Fruit fly (Drosophila melanogaster) whole organism, embryonic: Measurements from ENCODE around the gene UQCR-Q.

Experiments used
- Ada2b ChIP-seq: fragments of 200-800 bp; sonication (Bioruptor generic); IDR thresholded peaks from 2 replicates; pipeline ENCODE4 v1.3.6; 2022; ENCODE audit warnings: missing biosample characterization, missing genetic modification characterization
- B-H2 ChIP-seq: fragments of 200-800 bp; sonication (Bioruptor generic); optimal IDR thresholded peaks from 2 replicates; lab custom pipeline; 2018; ENCODE audit warnings: missing biosample characterization, mild to moderate bottlenecking, missing genetic modification characterization
- Blimp-1 ChIP-seq: fragments of 200-800 bp; sonication (Bioruptor generic); optimal IDR thresholded peaks from 3 replicates; lab custom pipeline; 2018; ENCODE audit warnings: missing biosample characterization, missing genetic modification characterization, mild to moderate bottlenecking, moderate library complexity, missing genetic modification reagents
- CG11085 ChIP-seq: fragments of 200-800 bp; sonication (Bioruptor generic); IDR thresholded peaks from 2 replicates; pipeline ENCODE4 v1.3.6; 2022; ENCODE audit warnings: missing biosample characterization, missing genetic modification characterization
- CG1233 ChIP-seq: fragments of 200-800 bp; sonication (Bioruptor generic); optimal IDR thresholded peaks from 4 replicates; lab custom pipeline; 2018; ENCODE audit warnings: missing biosample characterization, mild to moderate bottlenecking, missing genetic modification characterization
- CG15514 ChIP-seq: fragments of 200-800 bp; sonication (Bioruptor generic); optimal IDR thresholded peaks from 3 replicates; lab custom pipeline; 2017; ENCODE audit warnings: missing biosample characterization, missing genetic modification characterization, mild to moderate bottlenecking, moderate library complexity, missing genetic modification reagents
- CG17361 ChIP-seq: fragments of 200-800 bp; sonication (Bioruptor generic); IDR thresholded peaks from 3 replicates; pipeline ENCODE4 v1.3.6; 2022; ENCODE audit warnings: missing biosample characterization, missing genetic modification characterization
- CG17612 ChIP-seq: fragments of 200-800 bp; sonication (Bioruptor generic); IDR thresholded peaks from 2 replicates; pipeline ENCODE4 v1.3.6; 2022; ENCODE audit warnings: missing biosample characterization, missing genetic modification characterization
- CG31224 ChIP-seq: fragments of 200-800 bp; sonication (Bioruptor generic); IDR thresholded peaks from 2 replicates; pipeline ENCODE4 v1.3.6; 2022; ENCODE audit warnings: missing biosample characterization, missing genetic modification characterization
- CG32532 ChIP-seq: fragments of 200-800 bp; sonication (Bioruptor generic); IDR thresholded peaks from 2 replicates; pipeline ENCODE4 v1.3.6; 2022; ENCODE audit warnings: missing biosample characterization, missing genetic modification characterization
- CG32767 ChIP-seq: fragments of 200-800 bp; sonication (Bioruptor generic); IDR thresholded peaks from 2 replicates; pipeline ENCODE4 v1.3.6; 2022; ENCODE audit warnings: missing biosample characterization, missing genetic modification characterization
- CG42726 ChIP-seq: fragments of 200-800 bp; sonication (Bioruptor generic); IDR thresholded peaks from 2 replicates; pipeline ENCODE4 v1.3.6; 2022; ENCODE audit warnings: missing biosample characterization, missing genetic modification characterization; ENCODE audit not compliant: partially characterized antibody
- CG4282 ChIP-seq: fragments of 200-800 bp; sonication (Bioruptor generic); optimal IDR thresholded peaks from 2 replicates; lab custom pipeline; 2016; ENCODE audit warnings: missing biosample characterization, missing genetic modification characterization
- CG4424 ChIP-seq: fragments of 200-800 bp; sonication (Bioruptor generic); optimal IDR thresholded peaks from 3 replicates; lab custom pipeline; 2016; ENCODE audit warnings: missing biosample characterization, missing genetic modification characterization
- CG4730 ChIP-seq: fragments of 200-800 bp; sonication (Bioruptor generic); IDR thresholded peaks from 2 replicates; pipeline ENCODE4 v1.3.6; 2022; ENCODE audit warnings: missing biosample characterization, missing genetic modification characterization
- CG4854 ChIP-seq: fragments of 200-800 bp; sonication (Bioruptor generic); optimal IDR thresholded peaks from 2 replicates; lab custom pipeline; 2016; ENCODE audit warnings: missing biosample characterization, missing genetic modification characterization, inconsistent platforms
- CG7786 ChIP-seq: fragments of 200-800 bp; sonication (Bioruptor generic); optimal IDR thresholded peaks from 2 replicates; lab custom pipeline; 2016; ENCODE audit warnings: missing biosample characterization, missing genetic modification characterization
- CG9932 ChIP-seq: fragments of 200-800 bp; sonication (Bioruptor generic); IDR thresholded peaks from 2 replicates; pipeline ENCODE4 v1.3.6; 2022; ENCODE audit warnings: missing biosample characterization, missing genetic modification characterization
- CrebB ChIP-seq: fragments of 200-800 bp; sonication (Bioruptor generic); optimal IDR thresholded peaks from 3 replicates; lab custom pipeline; 2018; ENCODE audit warnings: missing biosample characterization, mild to moderate bottlenecking, missing genetic modification characterization
- HmgD ChIP-seq: fragments of 200-800 bp; sonication (Bioruptor generic); optimal IDR thresholded peaks from 3 replicates; lab custom pipeline; 2016; ENCODE audit warnings: missing biosample characterization, missing genetic modification characterization
- Kr ChIP-seq: fragments of 200-800 bp; sonication (Bioruptor generic); optimal IDR thresholded peaks from 2 replicates; lab custom pipeline; 2017; ENCODE audit warnings: missing biosample characterization, mild to moderate bottlenecking, missing genetic modification characterization
- MTF-1 ChIP-seq: fragments of 200-800 bp; sonication (Bioruptor generic); optimal IDR thresholded peaks from 2 replicates; lab custom pipeline; 2018; ENCODE audit warnings: missing biosample characterization, mild to moderate bottlenecking, missing genetic modification characterization, borderline replicate concordance
- Med ChIP-seq: fragments of 200-800 bp; sonication (Bioruptor generic); peaks from one replicate; lab custom pipeline; 2016; ENCODE audit warnings: missing biosample characterization, missing genetic modification characterization, mild to moderate bottlenecking, inconsistent platforms, moderate library complexity
- Meics ChIP-seq: fragments of 200-800 bp; sonication (Bioruptor generic); optimal IDR thresholded peaks from 2 replicates; lab custom pipeline; 2017; ENCODE audit warnings: missing biosample characterization, mild to moderate bottlenecking, missing genetic modification characterization
- Mrtf ChIP-seq: fragments of 200-800 bp; sonication (Bioruptor generic); IDR thresholded peaks from 3 replicates; pipeline ENCODE4 v1.3.6; 2022; ENCODE audit warnings: missing biosample characterization, missing genetic modification characterization
- NC2α ChIP-seq: fragments of 200-800 bp; sonication (Bioruptor generic); optimal IDR thresholded peaks from 2 replicates; lab custom pipeline; 2016; ENCODE audit warnings: missing biosample characterization, missing genetic modification characterization
- Nf-YC ChIP-seq: fragments of 200-800 bp; optimal IDR thresholded peaks from 3 replicates; lab custom pipeline; 2019; ENCODE audit warnings: missing biosample characterization, mild to moderate bottlenecking, missing genetic modification characterization, moderate library complexity
- Rx ChIP-seq: fragments of 200-800 bp; sonication (Bioruptor generic); IDR thresholded peaks from 2 replicates; pipeline ENCODE4 v1.3.6; 2022; ENCODE audit warnings: missing biosample characterization, missing genetic modification characterization
- Sry-δ ChIP-seq: fragments of 200-800 bp; sonication (Bioruptor generic); optimal IDR thresholded peaks from 2 replicates; lab custom pipeline; 2016; ENCODE audit warnings: missing biosample characterization, missing genetic modification characterization
- abd-A ChIP-seq: fragments of 200-800 bp; sonication (Bioruptor generic); optimal IDR thresholded peaks from 3 replicates; lab custom pipeline; 2019; ENCODE audit warnings: missing biosample characterization, mild to moderate bottlenecking, missing genetic modification characterization, moderate library complexity
- ato ChIP-seq: fragments of 200-800 bp; sonication (Bioruptor generic); IDR thresholded peaks from 2 replicates; pipeline ENCODE4 v1.3.6; 2022; ENCODE audit warnings: missing biosample characterization, missing genetic modification characterization; ENCODE audit not compliant: partially characterized antibody
- bbx ChIP-seq: fragments of 200-800 bp; sonication (Bioruptor generic); IDR thresholded peaks from 2 replicates; pipeline ENCODE4 v1.3.6; 2022; ENCODE audit warnings: missing biosample characterization, missing genetic modification characterization; ENCODE audit not compliant: partially characterized antibody
- br ChIP-seq: fragments of >200 bp; optimal IDR thresholded peaks from 2 replicates; lab custom pipeline; 2017
- cato ChIP-seq: fragments of 200-800 bp; sonication (Bioruptor generic); optimal IDR thresholded peaks from 2 replicates; lab custom pipeline; 2016; ENCODE audit warnings: missing biosample characterization, missing genetic modification characterization, borderline replicate concordance
- chif ChIP-seq, 2 experiments: fragments of 200-800 bp; sonication (Bioruptor generic); optimal IDR thresholded peaks; 3 replicates each; lab custom pipeline; 2016; ENCODE audit warnings: missing biosample characterization in 2 of 2, missing genetic modification characterization in 2 of 2
- chn ChIP-seq: fragments of 200-800 bp; sonication (Bioruptor generic); optimal IDR thresholded peaks from 2 replicates; lab custom pipeline; 2016; ENCODE audit warnings: missing biosample characterization, missing genetic modification characterization
- esg ChIP-seq: fragments of 200-800 bp; sonication (Bioruptor generic); conservative IDR thresholded peaks from 2 replicates; pipeline ENCODE4 v1.3.6; 2022; ENCODE audit warnings: missing biosample characterization, missing genetic modification characterization
- gce ChIP-seq: fragments of 200-800 bp; sonication (Bioruptor generic); IDR thresholded peaks from 3 replicates; pipeline ENCODE4 v1.3.6; 2022; ENCODE audit warnings: missing biosample characterization, missing genetic modification characterization
- ind ChIP-seq: fragments of 200-800 bp; sonication (Bioruptor generic); optimal IDR thresholded peaks from 3 replicates; lab custom pipeline; 2016; ENCODE audit warnings: missing biosample characterization, missing genetic modification characterization
- jigr1 ChIP-seq: fragments of 200-800 bp; sonication (Bioruptor generic); IDR thresholded peaks from 3 replicates; pipeline ENCODE4 v1.3.6; 2022; ENCODE audit warnings: missing biosample characterization, missing genetic modification characterization
- ken ChIP-seq: fragments of 200-800 bp; sonication (Bioruptor generic); IDR thresholded peaks from 3 replicates; pipeline ENCODE4 v1.3.6; 2022; ENCODE audit warnings: missing biosample characterization, missing genetic modification characterization
- knrl ChIP-seq: fragments of 200-800 bp; sonication (Bioruptor generic); IDR thresholded peaks from 3 replicates; pipeline ENCODE4 v1.3.6; 2022; ENCODE audit warnings: missing biosample characterization, missing genetic modification characterization; ENCODE audit not compliant: partially characterized antibody
- lola ChIP-seq, 3 experiments: fragments of >200 bp in 2 of 3; fragments of 200-800 bp in 1 of 3; sonication (Bioruptor generic) in 1 of 3; optimal IDR thresholded peaks; 2 replicates each; lab custom pipeline; 2017 to 2019; ENCODE audit warnings: missing biosample characterization in 3 of 3, missing genetic modification characterization in 3 of 3, mild to moderate bottlenecking in 1 of 3, moderate library complexity in 1 of 3
- mam ChIP-seq: fragments of 200-800 bp; sonication (Bioruptor generic); optimal IDR thresholded peaks from 3 replicates; lab custom pipeline; 2016; ENCODE audit warnings: missing biosample characterization, missing genetic modification characterization
- pnt ChIP-seq: fragments of 200-800 bp; sonication (Bioruptor generic); optimal IDR thresholded peaks from 3 replicates; lab custom pipeline; 2016; ENCODE audit warnings: missing biosample characterization, missing genetic modification characterization
- prd ChIP-seq, 3 experiments: fragments of >200 bp in 2 of 3; fragments of 200-800 bp in 1 of 3; sonication (Bioruptor generic) in 1 of 3; optimal IDR thresholded peaks in 2 of 3; IDR thresholded peaks in 1 of 3; 2 replicates in 2 of 3; 3 replicates in 1 of 3; pipeline versions ENCODE4 v1.3.6 to Lab custom; 2017 to 2022; ENCODE audit warnings: missing biosample characterization in 1 of 3, missing genetic modification characterization in 1 of 3
- stwl ChIP-seq: fragments of 200-800 bp; sonication (Bioruptor generic); optimal IDR thresholded peaks from 3 replicates; lab custom pipeline; 2018; ENCODE audit warnings: missing biosample characterization, mild to moderate bottlenecking, missing genetic modification characterization, moderate library complexity
- sug ChIP-seq: fragments of 200-800 bp; optimal IDR thresholded peaks from 2 replicates; lab custom pipeline; 2019; ENCODE audit warnings: missing biosample characterization, mild to moderate bottlenecking, missing genetic modification characterization, moderate library complexity
- tio ChIP-seq: fragments of 200-800 bp; sonication (Bioruptor generic); optimal IDR thresholded peaks from 2 replicates; lab custom pipeline; 2017; ENCODE audit warnings: missing biosample characterization, missing genetic modification characterization, inconsistent platforms
- twi ChIP-seq: fragments of 200-800 bp; optimal IDR thresholded peaks from 2 replicates; lab custom pipeline; 2019; ENCODE audit warnings: missing biosample characterization, mild to moderate bottlenecking, missing genetic modification characterization, moderate library complexity
- usp ChIP-seq: fragments of >200 bp; optimal IDR thresholded peaks from 2 replicates; lab custom pipeline; 2017; ENCODE audit warnings: missing biosample characterization, missing genetic modification characterization

UQCR-Q gene

DNA sequence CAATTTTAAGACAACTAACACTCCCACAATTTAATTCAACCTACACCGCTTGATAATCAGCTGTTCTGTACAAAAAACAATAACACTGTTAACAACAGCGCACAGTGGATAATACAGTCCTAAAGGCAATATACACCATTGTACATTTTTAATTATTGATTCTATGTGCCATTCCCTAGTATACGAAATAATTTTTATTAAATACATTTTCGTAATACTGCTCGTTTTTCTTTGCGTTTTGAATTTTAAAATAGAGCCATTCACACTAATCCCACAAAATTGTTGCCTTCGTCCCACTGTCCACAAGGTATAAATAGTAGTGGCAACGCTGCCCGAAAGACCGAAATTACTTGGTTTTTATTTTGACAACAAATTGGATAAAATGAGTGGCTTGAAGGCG lies 41.0 kb upstream of the UQCR-Q start, which contains the start of the genes Coq4 and CG32176 (continued):
- TF ChIP-seq CG32767 (GFP tag; lab: Robert Waterston, UW): peak; percentile 95
- TF ChIP-seq CG31224 (GFP tag; lab: Robert Waterston, UW): peak; percentile 95
- peak; percentile 99 for TF ChIP-seq ind (GFP tag; lab: Kevin White, UChicago)
- peak; percentile 68; the same call in 1 of the 2 replicates for TF ChIP-seq bbx (GFP tag; lab: Robert Waterston, UW)
- peak; percentile 93 for TF ChIP-seq CG15514 (GFP tag; lab: Kevin White, UChicago)
- TF ChIP-seq CG17612: peak; percentile 94
- peak; percentile 98 for TF ChIP-seq CG7786
- TF ChIP-seq CG42726 (GFP tag; lab: Robert Waterston, UW): peak; percentile 71
- TF ChIP-seq CG4424 (GFP tag; lab: Kevin White, UChicago): peak; percentile 99
- TF ChIP-seq CG4854 (GFP tag; lab: Kevin White, UChicago): peak; percentile 98
- peak; percentile 98 for TF ChIP-seq tio (GFP tag; lab: Kevin White, UChicago)
- peak; percentile 99 for TF ChIP-seq CG4282 (GFP tag; lab: Kevin White, UChicago)
- TF ChIP-seq ato: peak; percentile 48
- peak; percentile 97 for TF ChIP-seq CG1233 (GFP tag; lab: Kevin White, UChicago)
- TF ChIP-seq mam (GFP tag; lab: Kevin White, UChicago): peak; percentile 99
- no peak for TF ChIP-seq prd (optimal IDR thresholded peaks at IDR 0.05; lab: Kevin White, UChicago)
- TF ChIP-seq prd (GFP tag; IDR thresholded peaks at IDR 0.05; lab: Robert Waterston, UW): peak; percentile 99
- TF ChIP-seq usp (GFP tag; lab: Kevin White, UChicago): no peak
- peak; percentile 93 for TF ChIP-seq jigr1 (GFP tag; lab: Robert Waterston, UW)
- TF ChIP-seq br: no peak
- peak; percentile 97 for TF ChIP-seq esg (GFP tag; lab: Robert Waterston, UW)
- TF ChIP-seq Mrtf (GFP tag; lab: Robert Waterston, UW): peak; percentile 98
- TF ChIP-seq Ada2b (GFP tag; lab: Robert Waterston, UW): peak; percentile 98
- peak; percentile 98 for TF ChIP-seq CG11085 (GFP tag; lab: Robert Waterston, UW)
- peak; percentile 93 for TF ChIP-seq MTF-1 (GFP tag; lab: Kevin White, UChicago)
- TF ChIP-seq stwl (tag; lab: Kevin White, UChicago): peak; percentile 78
- peak; percentile 98 for TF ChIP-seq pnt (GFP tag; lab: Kevin White, UChicago)
- TF ChIP-seq twi (tag; lab: Kevin White, UChicago): peak; percentile 93
- TF ChIP-seq Nf-YC (tag; lab: Kevin White, UChicago): peak; percentile 89
- peak in 1 of 3 experiments; percentile 96 for TF ChIP-seq lola (GFP tag; optimal IDR thresholded peaks at IDR 0.05; lab: Kevin White, UChicago)
- peak; percentile 96 for TF ChIP-seq sug (tag; lab: Kevin White, UChicago)
- no peak for TF ChIP-seq Kr (GFP tag; lab: Kevin White, UChicago)
- peak; percentile 97 for TF ChIP-seq Rx (GFP tag; lab: Robert Waterston, UW)
- TF ChIP-seq chn: peak; percentile 99
- peak; percentile 99 for TF ChIP-seq CG32532 (GFP tag; lab: Robert Waterston, UW)
- peak; percentile 96 for TF ChIP-seq cato
- TF ChIP-seq CG9932 (GFP tag; lab: Robert Waterston, UW): peak; percentile 99
- TF ChIP-seq gce (GFP tag; lab: Robert Waterston, UW): peak; percentile 94
- TF ChIP-seq HmgD (GFP tag; lab: Kevin White, UChicago): peak; percentile 96
- peak; percentile 97 for TF ChIP-seq CG4730 (GFP tag; lab: Robert Waterston, UW)
- peak; percentile 97 for TF ChIP-seq CrebB (tag; lab: Kevin White, UChicago)
- TF ChIP-seq CG17361 (GFP tag; lab: Robert Waterston, UW): peak; percentile 97
- peak; percentile 96 for TF ChIP-seq NC2α
- TF ChIP-seq Sry-δ (GFP tag; lab: Kevin White, UChicago): peak; percentile 76
- TF ChIP-seq Med (GFP tag; lab: Kevin White, UChicago): peak; percentile 100
- TF ChIP-seq ken (GFP tag; lab: Robert Waterston, UW): peak; percentile 98
- TF ChIP-seq B-H2 (GFP tag; lab: Kevin White, UChicago): peak; percentile 98
- TF ChIP-seq chif (GFP tag; optimal IDR thresholded peaks at IDR 0.05; lab: Kevin White, UChicago): peak; percentile 98 to 99
- TF ChIP-seq knrl (GFP tag; lab: Robert Waterston, UW): peak; percentile 71
- TF ChIP-seq Blimp-1 (GFP tag; lab: Kevin White, UChicago): peak; percentile 96
- peak; percentile 78 for TF ChIP-seq abd-A
- peak; percentile 97 for TF ChIP-seq Meics (GFP tag; lab: Kevin White, UChicago)
